Worm (Caenorhabditis elegans): ENCODE results near the gene C02F5.2.

Gene C02F5.2

ce11 chrIII:8245591-8245990 lies 3.8 kb upstream of the C02F5.2 start, which contains the start of gene C02F5.3:
Gene C02F5.3, plus strand, starts transcription at chrIII:8245891.
- TF ChIP-seq B0310.2 (tag; optimal IDR thresholded peaks at IDR 0.05) (no peak), hnd-1 (tag; optimal IDR thresholded peaks at IDR 0.05) (no peak), hmbx-1 (tag; optimal IDR thresholded peaks at IDR 0.05) (no peak), ets-7 (tag; optimal IDR thresholded peaks at IDR 0.05) (no peak)

- TF ChIP-seq tbx-11 (GFP tag; IDR thresholded peaks at IDR 0.05) (no peak), B0310.2 (tag; optimal IDR thresholded peaks at IDR 0.05) (no peak), hmg-4 (GFP tag; optimal IDR thresholded peaks at IDR 0.05) (no peak), ama-1 (optimal IDR thresholded peaks at IDR 0.05) (no peak), flt-1 (GFP tag; IDR thresholded peaks at IDR 0.05) (no peak), hmbx-1 (tag; optimal IDR thresholded peaks at IDR 0.05) (no peak), hnd-1 (tag; optimal IDR thresholded peaks at IDR 0.05) (no peak), scrt-1 (GFP tag; IDR thresholded peaks at IDR 0.05) (no peak), ceh-36 (tag; optimal IDR thresholded peaks at IDR 0.05) (no peak), tbx-37 (GFP tag; conservative IDR thresholded peaks at IDR 0.05) (no peak), F13C5.2 (tag; optimal IDR thresholded peaks at IDR 0.05) (no peak), sea-1 (GFP tag; conservative IDR thresholded peaks at IDR 0.05) (no peak), pes-1 (GFP tag; IDR thresholded peaks at IDR 0.05) (no peak), ceh-13 (GFP tag; optimal IDR thresholded peaks at IDR 0.05) (no peak), ets-7 (tag; optimal IDR thresholded peaks at IDR 0.05) (no peak), aly-1 (tag; optimal IDR thresholded peaks at IDR 0.05) (no peak)
These were observed 2.4 kb upstream of the C02F5.2 start, which contains the start of gene C02F5.13 for ce11 chrIII:8247051-8247450. Gene C02F5.13, plus strand, starts transcription at chrIII:8247351.

ce11 chrIII:8250007-8250683 lies 726 bp downstream of the C02F5.2 start, which contains the start of gene knl-1:
Gene knl-1, plus strand, starts transcription at chrIII:8250632.
- TF ChIP-seq aly-1 (tag; optimal IDR thresholded peaks at IDR 0.05) (no peak), hnd-1 (tag; optimal IDR thresholded peaks at IDR 0.05) (no peak), hmbx-1 (tag; optimal IDR thresholded peaks at IDR 0.05) (no peak), sea-1 (GFP tag; conservative IDR thresholded peaks at IDR 0.05) (no peak), tbx-37 (GFP tag; conservative IDR thresholded peaks at IDR 0.05) (no peak), hmg-4 (GFP tag; optimal IDR thresholded peaks at IDR 0.05) (peak; percentile 54), scrt-1 (GFP tag; IDR thresholded peaks at IDR 0.05) (no peak), F13C5.2 (tag; optimal IDR thresholded peaks at IDR 0.05) (peak; percentile 51)

ce11 chrIII:8254938-8255337 lies 5.5 kb downstream of the C02F5.2 start, which contains the start of gene F09G8.5:
Gene F09G8.5, plus strand, starts transcription at chrIII:8254975.
- TF ChIP-seq pes-1 (GFP tag; IDR thresholded peaks at IDR 0.05) (no peak), scrt-1 (GFP tag; IDR thresholded peaks at IDR 0.05) (no peak), tra-4 (tag; optimal IDR thresholded peaks at IDR 0.05) (no peak), tbx-11 (GFP tag; IDR thresholded peaks at IDR 0.05) (no peak)

ce11 chrIII:8258045-8258444 lies 8.6 kb downstream of the C02F5.2 start, which contains the start of gene ncr-2:
Gene ncr-2, plus strand, starts transcription at chrIII:8258345.
- TF ChIP-seq flt-1 (GFP tag; IDR thresholded peaks at IDR 0.05) (no peak), tbx-11 (GFP tag; IDR thresholded peaks at IDR 0.05) (no peak), sea-1 (GFP tag; conservative IDR thresholded peaks at IDR 0.05) (no peak)

- TF ChIP-seq hmg-4 (GFP tag; optimal IDR thresholded peaks at IDR 0.05) (no peak), ceh-36 (tag; optimal IDR thresholded peaks at IDR 0.05) (no peak), scrt-1 (GFP tag; IDR thresholded peaks at IDR 0.05) (no peak), sea-1 (GFP tag; conservative IDR thresholded peaks at IDR 0.05) (no peak), flt-1 (GFP tag; IDR thresholded peaks at IDR 0.05) (no peak), F13C5.2 (tag; optimal IDR thresholded peaks at IDR 0.05) (no peak)
These were observed 13.2 kb downstream of the C02F5.2 start for ce11 chrIII:8262599-8262998.

- TF ChIP-seq pes-1 (GFP tag; IDR thresholded peaks at IDR 0.05), result no peak
- TF ChIP-seq ama-1 (optimal IDR thresholded peaks at IDR 0.05), result no peak
- TF ChIP-seq hmg-4 (GFP tag; optimal IDR thresholded peaks at IDR 0.05), result no peak
- no peak for TF ChIP-seq ceh-36 (tag; optimal IDR thresholded peaks at IDR 0.05)
- TF ChIP-seq tbx-37 (GFP tag; conservative IDR thresholded peaks at IDR 0.05), result no peak
These were observed 14.0 kb downstream of the C02F5.2 start, which contains the start of gene col-91 for ce11 chrIII:8263377-8263776. Gene col-91, minus strand, starts transcription at chrIII:8263664.

- no peak for TF ChIP-seq ama-1 (optimal IDR thresholded peaks at IDR 0.05)
These were observed 16.3 kb downstream of the C02F5.2 start, which contains the start of gene mrps-9 for ce11 chrIII:8265753-8266152. Gene mrps-9, plus strand, starts transcription at chrIII:8266062.

ce11 chrIII:8268296-8268695 lies 18.9 kb downstream of the C02F5.2 start, which contains the start of the genes F09G8.7 and crn-7:
Gene F09G8.7, minus strand, starts transcription at chrIII:8268355.
Gene crn-7, plus strand, starts transcription at chrIII:8268531.
- TF ChIP-seq ceh-13 (GFP tag; optimal IDR thresholded peaks at IDR 0.05), result no peak
- TF ChIP-seq B0310.2 (tag; optimal IDR thresholded peaks at IDR 0.05), result no peak
- no peak for TF ChIP-seq flt-1 (GFP tag; IDR thresholded peaks at IDR 0.05)
- no peak for TF ChIP-seq F13C5.2 (tag; optimal IDR thresholded peaks at IDR 0.05)
- TF ChIP-seq hmbx-1 (tag; optimal IDR thresholded peaks at IDR 0.05), result no peak
- no peak for TF ChIP-seq pes-1 (GFP tag; IDR thresholded peaks at IDR 0.05)
- no peak for TF ChIP-seq tra-4 (tag; optimal IDR thresholded peaks at IDR 0.05)
- TF ChIP-seq hnd-1 (tag; optimal IDR thresholded peaks at IDR 0.05), result no peak
- no peak for TF ChIP-seq aly-1 (tag; optimal IDR thresholded peaks at IDR 0.05)
- no peak for TF ChIP-seq scrt-1 (GFP tag; IDR thresholded peaks at IDR 0.05)
- no peak for TF ChIP-seq ceh-36 (tag; optimal IDR thresholded peaks at IDR 0.05)
- no peak for TF ChIP-seq tbx-37 (GFP tag; conservative IDR thresholded peaks at IDR 0.05)
- TF ChIP-seq hmg-4 (GFP tag; optimal IDR thresholded peaks at IDR 0.05), result no peak
- no peak for TF ChIP-seq sea-1 (GFP tag; conservative IDR thresholded peaks at IDR 0.05)
